Fruit fly (Drosophila melanogaster): ENCODE results near the gene Grx1.

Gene Grx1

DNA sequence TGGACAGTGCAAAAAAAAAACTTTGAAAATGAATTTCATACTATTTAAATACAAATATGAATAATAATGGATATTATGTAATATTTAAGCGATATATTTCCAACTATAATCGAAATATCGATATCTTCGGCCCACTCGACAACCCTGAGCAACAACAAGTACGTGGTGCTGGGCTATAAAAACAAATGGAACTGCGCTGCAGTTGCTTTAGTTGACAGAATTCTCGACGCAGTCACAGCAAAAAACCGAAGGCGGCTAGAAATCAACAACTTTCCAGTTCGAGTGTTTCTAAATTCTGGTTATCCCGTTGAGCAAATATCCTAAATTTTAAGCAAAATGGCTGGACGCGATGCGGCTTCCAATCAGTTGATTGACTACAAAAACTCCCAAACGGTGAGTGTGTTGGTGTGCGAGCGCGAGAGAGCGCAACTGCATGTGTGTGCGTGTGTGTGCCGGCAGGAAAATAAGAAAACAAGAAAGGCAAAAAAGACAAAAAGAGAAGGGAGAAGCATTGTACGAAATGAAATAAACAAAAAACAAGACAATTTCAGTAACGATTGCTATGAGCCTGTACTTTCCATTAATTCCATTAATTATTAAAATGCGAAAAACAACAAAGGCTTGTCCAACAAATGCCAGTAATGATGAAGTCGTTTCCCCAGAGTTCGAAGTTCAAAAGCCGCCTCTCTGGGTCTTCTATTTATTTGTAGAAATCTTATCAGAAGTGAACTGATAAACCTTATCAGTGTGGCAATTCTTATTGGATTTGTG lies 46.4 kb upstream of the Grx1 start, which contains the start of gene Cat (continued):
- TF ChIP-seq Scr (GFP tag; IDR thresholded peaks at IDR 0.05; ENCODE audit: partially characterized antibody): peak; percentile 91
- no peak for TF ChIP-seq prd (optimal IDR thresholded peaks at IDR 0.05)
- no peak for TF ChIP-seq prd (GFP tag; IDR thresholded peaks at IDR 0.05)
- TF ChIP-seq usp (GFP tag; optimal IDR thresholded peaks at IDR 0.05): no peak
- no peak for TF ChIP-seq ac (GFP tag; optimal IDR thresholded peaks at IDR 0.05)
- no peak for TF ChIP-seq Mes4 (GFP tag; optimal IDR thresholded peaks at IDR 0.05)

DNA sequence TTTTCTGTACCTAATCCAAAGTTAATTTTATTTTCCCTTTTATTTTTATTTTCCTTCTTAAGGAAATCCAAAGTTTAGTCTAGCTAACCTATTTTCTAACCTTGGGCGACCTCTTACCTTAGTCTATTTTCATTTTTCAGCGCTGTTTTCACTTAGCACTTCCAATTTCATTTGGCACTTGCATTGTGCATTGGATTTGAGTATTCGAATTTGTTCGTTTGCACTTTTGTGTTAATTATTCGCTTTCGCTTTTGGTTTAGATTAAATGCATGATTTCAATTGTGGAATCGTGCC lies 45.9 kb upstream of the Grx1 start:
- no peak for TF ChIP-seq CG12659 (GFP tag; optimal IDR thresholded peaks at IDR 0.05)
- TF ChIP-seq ato (GFP tag; IDR thresholded peaks at IDR 0.05; ENCODE audit: partially characterized antibody): no peak
- TF ChIP-seq sens (GFP tag): peak; percentile 20
- peak; percentile 32 for TF ChIP-seq Blimp-1 (GFP tag; optimal IDR thresholded peaks at IDR 0.05)
- peak in 1 of 2 experiments; percentile 63 for TF ChIP-seq eve (GFP tag; optimal IDR thresholded peaks at IDR 0.05)
- no peak for TF ChIP-seq unc-4 (GFP tag; IDR thresholded peaks at IDR 0.05; ENCODE audit: partially characterized antibody)
- no peak for TF ChIP-seq CG12391 (tag; optimal IDR thresholded peaks at IDR 0.05)
- TF ChIP-seq Hr78 (GFP tag; optimal IDR thresholded peaks at IDR 0.05): peak in 1 of 2 experiments; percentile 67
- no peak for TF ChIP-seq CG8359 (GFP tag; optimal IDR thresholded peaks at IDR 0.05; ENCODE audit: borderline replicate concordance)

DNA sequence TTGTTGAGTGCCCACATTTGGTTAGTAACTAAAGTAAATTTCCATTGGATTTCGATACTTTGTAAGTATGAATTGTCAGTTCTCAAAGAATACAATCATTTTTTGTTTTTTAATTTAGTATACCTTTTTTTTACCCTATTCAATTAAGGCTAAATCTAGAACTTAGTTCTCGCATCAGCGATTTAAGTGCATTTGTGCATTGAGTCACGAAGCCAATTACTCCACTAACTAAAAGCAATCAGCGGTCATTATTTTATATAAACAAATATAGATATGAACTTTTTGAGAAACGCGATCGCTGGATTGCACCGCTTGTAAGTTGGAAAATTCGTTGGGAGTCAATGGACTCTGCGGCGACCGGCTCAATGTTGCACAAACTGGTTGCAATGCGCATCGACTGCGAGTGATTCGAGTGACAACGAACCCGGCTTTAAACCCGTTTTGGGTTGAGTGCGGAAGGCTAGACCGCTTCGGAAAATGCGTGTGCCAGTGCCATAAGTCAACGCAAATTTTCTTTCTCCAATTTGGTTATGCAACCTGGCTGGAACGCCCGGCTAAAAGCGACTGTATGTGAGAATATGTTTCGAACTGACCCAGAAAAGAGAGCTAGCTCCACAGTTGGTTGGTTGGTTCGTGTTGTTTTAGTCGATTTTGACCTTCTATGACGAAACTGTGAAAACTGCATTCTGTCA lies 45.0 kb upstream of the Grx1 start:
- TF ChIP-seq Pdp1 (GFP tag; optimal IDR thresholded peaks at IDR 0.05): peak in 1 of 2 experiments; percentile 71
- TF ChIP-seq ase (GFP tag; IDR thresholded peaks at IDR 0.05): no peak

- no peak for TF ChIP-seq CG17361 (GFP tag; IDR thresholded peaks at IDR 0.05)
- TF ChIP-seq hb (GFP tag; IDR thresholded peaks at IDR 0.05; ENCODE audit: partially characterized antibody): no peak
- TF ChIP-seq nom (GFP tag; optimal IDR thresholded peaks at IDR 0.05): peak; percentile 57
- TF ChIP-seq grn (GFP tag; optimal IDR thresholded peaks at IDR 0.05): peak; percentile 13
These were observed 44.2 kb upstream of the Grx1 start for dm6 chr3L:18824851-18825250.

- TF ChIP-seq sug (tag; optimal IDR thresholded peaks at IDR 0.05) (peak; percentile 93), pfk (GFP tag; optimal IDR thresholded peaks at IDR 0.05) (no peak), exex (tag; optimal IDR thresholded peaks at IDR 0.05) (peak; percentile 35), eyg (GFP tag; optimal IDR thresholded peaks at IDR 0.05) (no peak)
These were observed 43.0 kb upstream of the Grx1 start for dm6 chr3L:18825993-18826392.

DNA sequence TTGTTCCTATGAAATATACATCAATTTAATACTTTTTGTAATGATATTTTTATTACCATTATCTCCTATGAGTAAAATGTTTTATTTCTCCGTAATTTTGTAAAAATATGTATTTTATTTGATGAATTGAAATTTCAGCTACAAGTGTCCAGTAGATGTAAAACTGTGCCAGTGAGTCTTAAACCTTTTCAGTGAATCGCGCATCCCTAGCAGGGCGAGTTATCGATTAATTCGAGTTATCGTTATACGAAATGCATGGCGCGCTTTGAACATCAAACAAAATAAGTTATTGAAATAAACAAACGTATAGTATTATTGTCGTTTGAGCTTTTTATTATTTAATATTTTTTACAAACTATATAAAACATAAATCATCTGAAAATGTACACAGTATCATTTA lies 40.7 kb upstream of the Grx1 start:
- TF ChIP-seq Fer1 (GFP tag; optimal IDR thresholded peaks at IDR 0.05) (peak; percentile 23), CG14860 (GFP tag; IDR thresholded peaks at IDR 0.05; ENCODE audit: partially characterized antibody) (0 out of 3 replicates have a peak, but pooled peaks have one; percentile 47), insv (GFP tag; optimal IDR thresholded peaks at IDR 0.05) (peak in 1 of 2 experiments; percentile 34), CG7963 (GFP tag; IDR thresholded peaks at IDR 0.05; ENCODE audit: partially characterized antibody) (peak; percentile 59), HLH3B (GFP tag; IDR thresholded peaks at IDR 0.05) (no peak), sens (GFP tag) (peak; percentile 43), CG6791 (GFP tag; IDR thresholded peaks at IDR 0.05; ENCODE audit: partially characterized antibody) (peak; percentile 86), trem (tag; optimal IDR thresholded peaks at IDR 0.05) (peak; percentile 42), CG18619 (GFP tag; optimal IDR thresholded peaks at IDR 0.05) (no peak), knrl (GFP tag; IDR thresholded peaks at IDR 0.05; ENCODE audit: partially characterized antibody) (peak; percentile 70), ato (GFP tag; IDR thresholded peaks at IDR 0.05; ENCODE audit: partially characterized antibody) (peak; percentile 63), Opbp (GFP tag; IDR thresholded peaks at IDR 0.05; ENCODE audit: partially characterized antibody) (peak; percentile 68), crp (GFP tag; optimal IDR thresholded peaks at IDR 0.05) (no peak), Doc3 (GFP tag; IDR thresholded peaks at IDR 0.05; ENCODE audit: partially characterized antibody) (peak; percentile 58), CG14710 (tag; optimal IDR thresholded peaks at IDR 0.05) (peak; percentile 41), Ets97D (GFP tag; optimal IDR thresholded peaks at IDR 0.05) (peak; percentile 26)
